Fruit fly (Drosophila melanogaster) whole organism, embryonic: ENCODE data around the gene CG5910.

Experiments used
- Adf1 ChIP-seq: fragments of 200-800 bp; sonication (Bioruptor generic); IDR thresholded peaks from 2 replicates; pipeline ENCODE4 v1.3.6; 2022; ENCODE audit warnings: missing biosample characterization, missing genetic modification characterization
- Aef1 ChIP-seq: fragments of 200-800 bp; sonication (Bioruptor generic); IDR thresholded peaks from 3 replicates; pipeline ENCODE4 v1.3.6; 2022; ENCODE audit warnings: missing biosample characterization, missing genetic modification characterization
- Atf6 ChIP-seq: fragments of 200-800 bp; sonication (Bioruptor generic); IDR thresholded peaks from 2 replicates; pipeline ENCODE4 v1.3.6; 2022; ENCODE audit warnings: missing biosample characterization, missing genetic modification characterization
- CG10543 ChIP-seq: fragments of 200-800 bp; sonication (Bioruptor generic); optimal IDR thresholded peaks from 3 replicates; lab custom pipeline; 2017; ENCODE audit warnings: missing biosample characterization, mild to moderate bottlenecking, missing genetic modification characterization, moderate library complexity
- CG12391 ChIP-seq: fragments of 200-800 bp; sonication (Bioruptor generic); optimal IDR thresholded peaks from 3 replicates; lab custom pipeline; 2018; ENCODE audit warnings: missing biosample characterization, mild to moderate bottlenecking, missing genetic modification characterization, moderate library complexity
- CG12744 ChIP-seq: fragments of 200-800 bp; sonication (Bioruptor generic); optimal IDR thresholded peaks from 2 replicates; lab custom pipeline; 2016; ENCODE audit warnings: missing biosample characterization, missing genetic modification characterization
- CG13287 ChIP-seq: fragments of 200-800 bp; sonication (Bioruptor generic); IDR thresholded peaks from 2 replicates; pipeline ENCODE4 v1.3.6; 2022; ENCODE audit warnings: missing biosample characterization, missing genetic modification characterization; ENCODE audit not compliant: partially characterized antibody
- CG14441 ChIP-seq: fragments of 200-800 bp; sonication (Bioruptor generic); IDR thresholded peaks from 2 replicates; pipeline ENCODE4 v1.3.6; 2022; ENCODE audit warnings: missing biosample characterization, missing genetic modification characterization
- CG14860 ChIP-seq: fragments of 200-800 bp; sonication (Bioruptor generic); IDR thresholded peaks from 3 replicates; pipeline ENCODE4 v1.3.6; 2022; ENCODE audit warnings: missing biosample characterization, missing genetic modification characterization; ENCODE audit not compliant: partially characterized antibody
- CG15073 ChIP-seq: fragments of 200-800 bp; sonication (Bioruptor generic); optimal IDR thresholded peaks from 2 replicates; lab custom pipeline; 2016; ENCODE audit warnings: missing biosample characterization, missing genetic modification characterization
- CG1602 ChIP-seq: fragments of 200-800 bp; sonication (Bioruptor generic); optimal IDR thresholded peaks from 3 replicates; lab custom pipeline; 2016; ENCODE audit warnings: missing biosample characterization, missing genetic modification characterization
- CG34224 ChIP-seq: fragments of 200-800 bp; sonication (Bioruptor generic); IDR thresholded peaks from 3 replicates; pipeline ENCODE4 v1.3.6; 2022; ENCODE audit warnings: missing biosample characterization, missing genetic modification characterization; ENCODE audit not compliant: partially characterized antibody
- CG4854 ChIP-seq: fragments of 200-800 bp; sonication (Bioruptor generic); optimal IDR thresholded peaks from 2 replicates; lab custom pipeline; 2016; ENCODE audit warnings: missing biosample characterization, missing genetic modification characterization, inconsistent platforms
- CG7357 ChIP-seq: fragments of 200-800 bp; sonication (Bioruptor generic); IDR thresholded peaks from 3 replicates; pipeline ENCODE4 v1.3.6; 2022; ENCODE audit warnings: missing biosample characterization, missing genetic modification characterization
- CG7372 ChIP-seq: fragments of 200-800 bp; sonication (Bioruptor generic); IDR thresholded peaks from 2 replicates; pipeline ENCODE4 v1.3.6; 2022; ENCODE audit warnings: missing biosample characterization, missing genetic modification characterization
- CG7745 ChIP-seq: fragments of 200-800 bp; sonication (Bioruptor generic); optimal IDR thresholded peaks from 2 replicates; lab custom pipeline; 2018; ENCODE audit warnings: missing biosample characterization, mild to moderate bottlenecking, missing genetic modification characterization, moderate library complexity
- CG7928 ChIP-seq: fragments of 200-800 bp; sonication (Bioruptor generic); optimal IDR thresholded peaks from 2 replicates; lab custom pipeline; 2017; ENCODE audit warnings: missing biosample characterization, mild to moderate bottlenecking, missing genetic modification characterization
- CG8089 ChIP-seq: fragments of 200-800 bp; sonication (Bioruptor generic); optimal IDR thresholded peaks from 3 replicates; lab custom pipeline; 2016; ENCODE audit warnings: missing biosample characterization, missing genetic modification characterization
- CG8281 ChIP-seq: fragments of 200-800 bp; sonication (Bioruptor generic); optimal IDR thresholded peaks from 2 replicates; lab custom pipeline; 2018; ENCODE audit warnings: missing biosample characterization, mild to moderate bottlenecking, missing genetic modification characterization, moderate library complexity
- CG8478 ChIP-seq: fragments of >200 bp; optimal IDR thresholded peaks from 2 replicates; lab custom pipeline; 2018
- CG8765 ChIP-seq: fragments of 200-800 bp; sonication (Bioruptor generic); IDR thresholded peaks from 2 replicates; pipeline ENCODE4 v1.3.6; 2022; ENCODE audit warnings: missing biosample characterization, missing genetic modification characterization
- CG9437 ChIP-seq: fragments of 200-800 bp; sonication (Bioruptor generic); optimal IDR thresholded peaks from 2 replicates; lab custom pipeline; 2018; ENCODE audit warnings: missing biosample characterization, mild to moderate bottlenecking, missing genetic modification characterization
- CG9797 ChIP-seq: fragments of 200-800 bp; sonication (Bioruptor generic); optimal IDR thresholded peaks from 3 replicates; lab custom pipeline; 2018; ENCODE audit warnings: missing biosample characterization, mild to moderate bottlenecking, missing genetic modification characterization
- CTCF ChIP-seq: fragments of 200-800 bp; sonication (Bioruptor generic); optimal IDR thresholded peaks from 2 replicates; lab custom pipeline; 2017; ENCODE audit warnings: missing biosample characterization, mild to moderate bottlenecking, missing genetic modification characterization, moderate library complexity
- Camta ChIP-seq: fragments of 200-800 bp; sonication (Bioruptor generic); optimal IDR thresholded peaks from 2 replicates; lab custom pipeline; 2016; ENCODE audit warnings: missing biosample characterization, missing genetic modification characterization
- Dek ChIP-seq: fragments of 200-800 bp; sonication (Bioruptor generic); optimal IDR thresholded peaks from 3 replicates; lab custom pipeline; 2019; ENCODE audit warnings: missing biosample characterization, mild to moderate bottlenecking, missing genetic modification characterization, moderate library complexity
- Dfd ChIP-seq, 2 experiments: fragments of >200 bp; optimal IDR thresholded peaks; 2 replicates each; lab custom pipeline; 2017; ENCODE audit warnings: missing biosample characterization in 2 of 2, missing genetic modification characterization in 2 of 2
- Dref ChIP-seq: fragments of 200-800 bp; sonication (Bioruptor generic); IDR thresholded peaks from 2 replicates; pipeline ENCODE4 v1.3.6; 2022; ENCODE audit warnings: missing biosample characterization, missing genetic modification characterization
- Elba2 ChIP-seq: fragments of 200-800 bp; sonication (Bioruptor generic); optimal IDR thresholded peaks from 3 replicates; lab custom pipeline; 2016; ENCODE audit warnings: missing biosample characterization, missing genetic modification characterization
- Fer3 ChIP-seq: fragments of 200-800 bp; sonication (Bioruptor generic); optimal IDR thresholded peaks from 2 replicates; lab custom pipeline; 2018; ENCODE audit warnings: missing biosample characterization, mild to moderate bottlenecking, missing genetic modification characterization, moderate library complexity
- GATAe ChIP-seq: fragments of 200-800 bp; sonication (Bioruptor generic); conservative IDR thresholded peaks from 2 replicates; pipeline ENCODE4 v1.3.6; 2022; ENCODE audit warnings: missing biosample characterization, missing genetic modification characterization
- Hr39 ChIP-seq: fragments of >200 bp; optimal IDR thresholded peaks from 2 replicates; lab custom pipeline; 2017
- PHDP ChIP-seq: fragments of 200-800 bp; sonication (Bioruptor generic); optimal IDR thresholded peaks from 3 replicates; lab custom pipeline; 2018; ENCODE audit warnings: missing biosample characterization, mild to moderate bottlenecking, missing genetic modification characterization, moderate library complexity
- ac ChIP-seq: fragments of 200-800 bp; sonication (Bioruptor generic); optimal IDR thresholded peaks from 3 replicates; lab custom pipeline; 2017; ENCODE audit warnings: missing biosample characterization, mild to moderate bottlenecking, missing genetic modification characterization
- al ChIP-seq: fragments of 200-800 bp; sonication (Bioruptor generic); IDR thresholded peaks from 2 replicates; pipeline ENCODE4 v1.3.6; 2022; ENCODE audit warnings: missing biosample characterization, missing genetic modification characterization
- bsh ChIP-seq, 2 experiments: fragments of 200-800 bp; sonication (Bioruptor generic); optimal IDR thresholded peaks; 2 replicates each; lab custom pipeline; 2017 to 2018; ENCODE audit warnings: mild to moderate bottlenecking in 2 of 2, missing biosample characterization in 2 of 2, missing genetic modification characterization in 2 of 2, moderate library complexity in 1 of 2
- chm ChIP-seq: fragments of 200-800 bp; sonication (Bioruptor generic); IDR thresholded peaks from 2 replicates; pipeline ENCODE4 v1.3.6; 2022; ENCODE audit warnings: missing biosample characterization, missing genetic modification characterization
- crc ChIP-seq: fragments of 200-800 bp; sonication (Bioruptor generic); optimal IDR thresholded peaks from 2 replicates; lab custom pipeline; 2016; ENCODE audit warnings: missing biosample characterization, missing genetic modification characterization
- dpn ChIP-seq, 2 experiments: fragments of 200-800 bp; sonication (Bioruptor generic); optimal IDR thresholded peaks; 3 replicates each; lab custom pipeline; 2016; ENCODE audit warnings: missing biosample characterization in 2 of 2, missing genetic modification characterization in 2 of 2
- emc ChIP-seq: fragments of 200-800 bp; sonication (Bioruptor generic); optimal IDR thresholded peaks from 2 replicates; lab custom pipeline; 2016; ENCODE audit warnings: missing biosample characterization, missing genetic modification characterization
- ems ChIP-seq: fragments of 200-800 bp; sonication (Bioruptor generic); optimal IDR thresholded peaks from 3 replicates; lab custom pipeline; 2016; ENCODE audit warnings: missing biosample characterization, missing genetic modification characterization
- en ChIP-seq: fragments of 200-800 bp; sonication (Bioruptor generic); optimal IDR thresholded peaks from 2 replicates; lab custom pipeline; 2016; ENCODE audit warnings: missing biosample characterization, missing genetic modification characterization
- eve ChIP-seq, 2 experiments: fragments of >200 bp; optimal IDR thresholded peaks; 2 replicates each; lab custom pipeline; 2017; ENCODE audit warnings: missing biosample characterization in 2 of 2, missing genetic modification characterization in 2 of 2
- gt ChIP-seq: fragments of 200-800 bp; sonication (Bioruptor generic); IDR thresholded peaks from 2 replicates; pipeline ENCODE4 v1.3.6; 2022; ENCODE audit warnings: missing biosample characterization, missing genetic modification characterization
- onecut ChIP-seq: fragments of 200-800 bp; sonication (Bioruptor generic); IDR thresholded peaks from 2 replicates; pipeline ENCODE4 v1.3.6; 2022; ENCODE audit warnings: missing biosample characterization, missing genetic modification characterization
- p53 ChIP-seq: fragments of 200-800 bp; sonication (Bioruptor generic); optimal IDR thresholded peaks from 2 replicates; lab custom pipeline; 2016; ENCODE audit warnings: missing biosample characterization, missing genetic modification characterization
- sr ChIP-seq: fragments of 200-800 bp; sonication (Bioruptor generic); IDR thresholded peaks from 3 replicates; pipeline ENCODE4 v1.3.6; 2022; ENCODE audit warnings: missing biosample characterization, missing genetic modification characterization
- tup ChIP-seq: fragments of 200-800 bp; sonication (Bioruptor generic); optimal IDR thresholded peaks from 2 replicates; lab custom pipeline; 2016; ENCODE audit warnings: missing biosample characterization, mild to moderate bottlenecking, missing genetic modification characterization, moderate library complexity
- usp ChIP-seq: fragments of >200 bp; optimal IDR thresholded peaks from 2 replicates; lab custom pipeline; 2017; ENCODE audit warnings: missing biosample characterization, missing genetic modification characterization
- wdn ChIP-seq: fragments of 200-800 bp; sonication (Bioruptor generic); IDR thresholded peaks from 2 replicates; pipeline ENCODE4 v1.3.6; 2022; ENCODE audit warnings: missing biosample characterization, missing genetic modification characterization
- zfh2 ChIP-seq: fragments of 200-800 bp; sonication (Bioruptor generic); optimal IDR thresholded peaks from 2 replicates; lab custom pipeline; 2016; ENCODE audit warnings: missing biosample characterization, missing genetic modification characterization

Gene CG5910

dm6 chr3L:20395257-20395909 is 46.8 kb upstream of the CG5910 start (continued):
- TF ChIP-seq GATAe (GFP tag; lab: Robert Waterston, UW): no peak; the same call in 1 of the 2 replicates
- TF ChIP-seq p53: no peak
- TF ChIP-seq al: peak; percentile 13; the same call in 1 of the 2 replicates
- TF ChIP-seq usp (GFP tag; lab: Kevin White, UChicago): no peak
- TF ChIP-seq Dfd (GFP tag; optimal IDR thresholded peaks at IDR 0.05; lab: Kevin White, UChicago): no peak
- TF ChIP-seq en (GFP tag; lab: Kevin White, UChicago): no peak
- TF ChIP-seq CG7745 (tag; lab: Kevin White, UChicago): no peak
- peak; percentile 69 for TF ChIP-seq zfh2
- no peak for TF ChIP-seq CG1602 (GFP tag; lab: Kevin White, UChicago)
- no peak for TF ChIP-seq CG7372
- TF ChIP-seq CG14860 (GFP tag; lab: Robert Waterston, UW): no peak
- TF ChIP-seq Dek (tag; lab: Kevin White, UChicago): peak; percentile 28
- 0 out of 2 replicates have a peak, but pooled peaks have one; percentile 7 for TF ChIP-seq wdn
- TF ChIP-seq PHDP (tag; lab: Kevin White, UChicago): peak; percentile 27
- no peak for TF ChIP-seq Hr39
- TF ChIP-seq CG8281 (tag; lab: Kevin White, UChicago): peak; percentile 12
- TF ChIP-seq CG14441 (GFP tag; lab: Robert Waterston, UW): peak; percentile 28; the same call in 1 of the 2 replicates
- peak; percentile 35 for TF ChIP-seq crc
- TF ChIP-seq CG12391 (tag; lab: Kevin White, UChicago): peak; percentile 38
- TF ChIP-seq CG34224 (GFP tag; lab: Robert Waterston, UW): peak; percentile 42; the same call in 2 of the 3 replicates
- TF ChIP-seq CG7357 (GFP tag; lab: Robert Waterston, UW): no peak
- peak; percentile 44; the same call in 1 of the 2 replicates for TF ChIP-seq CG8765 (GFP tag; lab: Robert Waterston, UW)
- peak; percentile 29; the same call in 1 of the 2 replicates for TF ChIP-seq chm (GFP tag; lab: Robert Waterston, UW)
- no peak for TF ChIP-seq CG4854 (GFP tag; lab: Kevin White, UChicago)
- TF ChIP-seq CG9437 (GFP tag; lab: Kevin White, UChicago): no peak
- no peak for TF ChIP-seq CG12744 (GFP tag; lab: Kevin White, UChicago)
- TF ChIP-seq Dref (GFP tag; lab: Robert Waterston, UW): 0 out of 2 replicates have a peak, but pooled peaks have one; percentile 15
- peak; percentile 75 for TF ChIP-seq Atf6 (GFP tag; lab: Robert Waterston, UW)
- TF ChIP-seq Camta (GFP tag; lab: Kevin White, UChicago): no peak
- no peak for TF ChIP-seq CG9797 (GFP tag; lab: Kevin White, UChicago)
- TF ChIP-seq bsh (GFP tag; optimal IDR thresholded peaks at IDR 0.05; lab: Kevin White, UChicago): no peak
- no peak for TF ChIP-seq gt
- no peak for TF ChIP-seq CG8478 (lab: Kevin White, UChicago)
- no peak for TF ChIP-seq sr (GFP tag; lab: Robert Waterston, UW)
- no peak for TF ChIP-seq eve (GFP tag; optimal IDR thresholded peaks at IDR 0.05; lab: Kevin White, UChicago)
- 0 out of 2 replicates have a peak, but pooled peaks have one; percentile 12 for TF ChIP-seq onecut (GFP tag; lab: Robert Waterston, UW)
- TF ChIP-seq Adf1 (GFP tag; lab: Robert Waterston, UW): peak; percentile 55
- peak; percentile 37 to 49 for TF ChIP-seq dpn (GFP tag; optimal IDR thresholded peaks at IDR 0.05; lab: Kevin White, UChicago)
- TF ChIP-seq Aef1 (GFP tag; lab: Robert Waterston, UW): peak; percentile 33; the same call in 1 of the 3 replicates
- TF ChIP-seq tup (GFP tag; lab: Kevin White, UChicago): no peak
- TF ChIP-seq CG10543 (GFP tag; lab: Kevin White, UChicago): peak; percentile 90
- TF ChIP-seq ac (GFP tag; lab: Kevin White, UChicago): no peak
- TF ChIP-seq Elba2 (GFP tag; lab: Kevin White, UChicago): no peak
- peak; percentile 63 for TF ChIP-seq CTCF (GFP tag; lab: Kevin White, UChicago)
- peak; percentile 56 for TF ChIP-seq emc (GFP tag; lab: Kevin White, UChicago)
- peak; percentile 48 for TF ChIP-seq CG13287
- TF ChIP-seq CG8089 (GFP tag; lab: Kevin White, UChicago): no peak
- TF ChIP-seq Fer3 (tag; lab: Kevin White, UChicago): peak; percentile 31
- no peak for TF ChIP-seq CG7928
- TF ChIP-seq ems (GFP tag; lab: Kevin White, UChicago): peak; percentile 12
- TF ChIP-seq CG15073: peak; percentile 40
